Worm (Caenorhabditis elegans) whole organism, late embryonic: ENCODE results near the gene C02B10.3.

ENCODE experiments used
- C38D4.7 ChIP-seq: fragments of 200-800 bp; sonication (Bioruptor generic); optimal IDR thresholded peaks from 2 replicates; lab custom pipeline; 2018; ENCODE audit warnings: mild to moderate bottlenecking, missing genetic modification characterization, moderate library complexity, missing compliant biosample characterization
- K02D7.2 ChIP-seq: sonication (generic microtip); optimal IDR thresholded peaks from 2 replicates; lab custom pipeline; 2017; ENCODE audit warnings: mild to moderate bottlenecking, missing genetic modification characterization, missing compliant biosample characterization
- ceh-31 ChIP-seq: sonication (generic microtip); optimal IDR thresholded peaks from 2 replicates; lab custom pipeline; 2016; ENCODE audit warnings: missing genetic modification characterization, missing compliant biosample characterization
- ceh-45 ChIP-seq: fragments of 200-800 bp; sonication (Bioruptor generic); IDR thresholded peaks from 2 replicates; pipeline ENCODE4 v1.3.6; 2022; ENCODE audit warnings: missing genetic modification reagents, missing genetic modification characterization, missing compliant biosample characterization
- ceh-9 ChIP-seq: sonication (generic microtip); optimal IDR thresholded peaks from 2 replicates; lab custom pipeline; 2016; ENCODE audit warnings: mild to moderate bottlenecking, missing genetic modification characterization, inconsistent platforms, missing compliant biosample characterization
- lin-11 ChIP-seq: fragments of 200-800 bp; sonication (Bioruptor generic); optimal IDR thresholded peaks from 2 replicates; lab custom pipeline; 2018; ENCODE audit warnings: mild to moderate bottlenecking, missing genetic modification characterization, missing compliant biosample characterization
- nhr-232 ChIP-seq: sonication (generic microtip); optimal IDR thresholded peaks from 2 replicates; lab custom pipeline; 2016; ENCODE audit warnings: missing genetic modification characterization, missing compliant biosample characterization
- pag-3 ChIP-seq: sonication (generic microtip); optimal IDR thresholded peaks from 2 replicates; lab custom pipeline; 2016; ENCODE audit warnings: missing compliant biosample characterization, missing genetic modification characterization, borderline replicate concordance
- pax-1 ChIP-seq: fragments of 150-350 bp; optimal IDR thresholded peaks from 2 replicates; lab custom pipeline; 2014; ENCODE audit warnings: missing biosample characterization, missing genetic modification characterization
- pha-4 ChIP-seq: fragments of 150-350 bp; optimal IDR thresholded peaks from 2 replicates; lab custom pipeline; 2018; ENCODE audit warnings: missing biosample characterization, missing genetic modification reagents, missing genetic modification characterization
- pqm-1 ChIP-seq: sonication (generic microtip); optimal IDR thresholded peaks from 2 replicates; lab custom pipeline; 2016; ENCODE audit warnings: missing genetic modification characterization, missing compliant biosample characterization
- ref-2 ChIP-seq: sonication (generic microtip); optimal IDR thresholded peaks from 2 replicates; lab custom pipeline; 2016; ENCODE audit warnings: missing genetic modification characterization, missing compliant biosample characterization
- unc-86 ChIP-seq: sonication (generic microtip); optimal IDR thresholded peaks from 2 replicates; lab custom pipeline; 2016; ENCODE audit warnings: missing genetic modification characterization, missing compliant biosample characterization
- zip-5 ChIP-seq: sonication (generic microtip); optimal IDR thresholded peaks from 2 replicates; lab custom pipeline; 2016; ENCODE audit warnings: missing genetic modification characterization, missing compliant biosample characterization

- TF ChIP-seq ceh-9 (no peak), unc-86 (tag; lab: Kevin White, UChicago) (no peak), ref-2 (no peak), nhr-232 (tag; lab: Kevin White, UChicago) (no peak), ceh-31 (tag; lab: Kevin White, UChicago) (no peak), zip-5 (tag; lab: Kevin White, UChicago) (no peak), lin-11 (tag; lab: Kevin White, UChicago) (no peak), K02D7.2 (tag; lab: Kevin White, UChicago) (no peak), pha-4 (tag; lab: Kevin White, UChicago) (no peak), pag-3 (tag; lab: Kevin White, UChicago) (no peak), pax-1 (tag; lab: Kevin White, UChicago) (no peak), ceh-45 (GFP tag; lab: Robert Waterston, UW) (no peak), pqm-1 (tag; lab: Kevin White, UChicago) (no peak), C38D4.7 (no peak)
Measured at ce11 chrIV:5111533-5111932, 8.5 kb upstream of the C02B10.3 start, which contains the start of gene AC7.3.
